Worm (Caenorhabditis elegans) whole organism, L4/young adult: ENCODE data around the gene F34D10.9.

Experiments used
- W03F9.2 ChIP-seq: fragments of 150-350 bp; optimal IDR thresholded peaks from 2 replicates; lab custom pipeline; 2014; ENCODE audit warnings: missing biosample characterization, missing genetic modification characterization
- dao-5 ChIP-seq: sonication (generic microtip); optimal IDR thresholded peaks from 2 replicates; lab custom pipeline; 2016; ENCODE audit warnings: missing genotype, missing genetic modification characterization, moderate library complexity, missing compliant biosample characterization
- him-1 ChIP-seq: sonication (generic microtip); optimal IDR thresholded peaks from 2 replicates; lab custom pipeline; 2016; ENCODE audit warnings: missing genotype, missing genetic modification reagents, missing genetic modification characterization, missing compliant biosample characterization

- TF ChIP-seq dao-5 (tag; lab: Kevin White, UChicago): no peak
- no peak for TF ChIP-seq him-1 (tag; lab: Kevin White, UChicago)
- no peak for TF ChIP-seq W03F9.2 (tag; lab: Kevin White, UChicago)
Measured at ce11 chrIII:3764043-3764442, 34.6 kb upstream of the F34D10.9 start.
